ENCODE assay signal across 1 fruit fly cellular context in the genomic region with DNA sequence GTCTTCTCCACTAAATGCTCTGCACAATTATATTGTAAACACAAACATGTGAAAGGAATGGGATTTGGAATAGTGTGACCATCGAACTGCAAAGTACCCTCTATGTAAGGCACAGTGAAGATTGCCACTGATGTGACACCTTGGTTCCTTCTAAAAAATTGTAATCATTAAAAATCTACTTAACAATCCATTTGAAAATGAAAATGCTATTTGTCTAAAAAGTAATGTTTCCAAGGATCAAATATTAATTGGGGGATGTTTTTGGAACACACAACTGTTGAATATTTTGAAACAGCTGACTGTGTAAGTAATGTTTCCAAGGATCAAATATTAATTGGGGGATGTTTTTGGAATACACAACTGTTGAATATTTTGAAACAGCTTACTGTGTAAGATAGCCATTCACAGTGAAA.
TF ChIP-seq lines count a peak whose summit lies in the region.

A gene (minus strand): TSS at position 304 of the 413 bp plus-strand sequence.

TF ChIP-seq in whole organism, embryonic, 481 proteins besides CTCF, POLR2A, EP300 and RAD21 (continued from another document and continues in another):
- TF ChIP-seq CG12942 (GFP tag; optimal IDR thresholded peaks at IDR 0.05; lab: Kevin White, UChicago) (peak; percentile 50), CG16813 (GFP tag; IDR thresholded peaks at IDR 0.05; lab: Robert Waterston, UW; ENCODE audit: partially characterized antibody) (no peak), CG17328 (GFP tag; IDR thresholded peaks at IDR 0.05; lab: Robert Waterston, UW) (peak; percentile 66), CG17912 (GFP tag; optimal IDR thresholded peaks at IDR 0.05; lab: Kevin White, UChicago) (no peak), h (optimal IDR thresholded peaks at IDR 0.05; lab: Kevin White, UChicago) (no peak), nom (GFP tag; optimal IDR thresholded peaks at IDR 0.05; lab: Kevin White, UChicago) (peak; percentile 6), rib (GFP tag; IDR thresholded peaks at IDR 0.05; lab: Robert Waterston, UW) (no peak), Asciz (GFP tag; optimal IDR thresholded peaks at IDR 0.05; lab: Kevin White, UChicago) (no peak), lola (GFP tag; optimal IDR thresholded peaks at IDR 0.05; lab: Kevin White, UChicago) (peak in 1 of 3 experiments; percentile 49), CG10543 (GFP tag; optimal IDR thresholded peaks at IDR 0.05; lab: Kevin White, UChicago) (peak; percentile 14), Meics (GFP tag; optimal IDR thresholded peaks at IDR 0.05; lab: Kevin White, UChicago) (peak; percentile 60), CG10267 (tag; optimal IDR thresholded peaks at IDR 0.05; lab: Kevin White, UChicago) (peak; percentile 63), mam (GFP tag; optimal IDR thresholded peaks at IDR 0.05; lab: Kevin White, UChicago) (peak; percentile 64), wek (GFP tag; optimal IDR thresholded peaks at IDR 0.05; lab: Kevin White, UChicago) (peak; percentile 99), CG10431 (GFP tag; optimal IDR thresholded peaks at IDR 0.05; lab: Kevin White, UChicago) (no peak), Oli (tag; optimal IDR thresholded peaks at IDR 0.05; lab: Kevin White, UChicago) (peak; percentile 34), CG2202 (tag; optimal IDR thresholded peaks at IDR 0.05; lab: Kevin White, UChicago) (no peak), CG14710 (tag; optimal IDR thresholded peaks at IDR 0.05; lab: Kevin White, UChicago) (peak; percentile 67), Dfd (GFP tag; optimal IDR thresholded peaks at IDR 0.05; lab: Kevin White, UChicago) (no peak), CG1233 (GFP tag; optimal IDR thresholded peaks at IDR 0.05; lab: Kevin White, UChicago) (peak; percentile 44), CG3838 (GFP tag; optimal IDR thresholded peaks at IDR 0.05; lab: Kevin White, UChicago) (no peak), bcd (GFP tag; optimal IDR thresholded peaks at IDR 0.05; lab: Kevin White, UChicago) (peak; percentile 36), eyg (GFP tag; optimal IDR thresholded peaks at IDR 0.05; lab: Kevin White, UChicago) (no peak), ase (GFP tag; IDR thresholded peaks at IDR 0.05; lab: Robert Waterston, UW) (peak; percentile 68; the same call in 2 of the 3 replicates), stc (GFP tag; IDR thresholded peaks at IDR 0.05; lab: Robert Waterston, UW) (peak; percentile 65; the same call in 1 of the 2 replicates), CG12769 (tag; optimal IDR thresholded peaks at IDR 0.05; lab: Kevin White, UChicago) (peak; percentile 67), chm (GFP tag; IDR thresholded peaks at IDR 0.05; lab: Robert Waterston, UW) (peak; percentile 63; the same call in 1 of the 2 replicates), CG1792 (GFP tag; optimal IDR thresholded peaks at IDR 0.05; lab: Kevin White, UChicago) (peak; percentile 14), caup (GFP tag; optimal IDR thresholded peaks at IDR 0.05; lab: Kevin White, UChicago; ENCODE audit: severe bottlenecking) (no peak), Mes4 (GFP tag; optimal IDR thresholded peaks at IDR 0.05; lab: Kevin White, UChicago) (peak; percentile 32), CG13775 (GFP tag; optimal IDR thresholded peaks at IDR 0.05; lab: Kevin White, UChicago) (peak; percentile 46), ap (GFP tag; IDR thresholded peaks at IDR 0.05; lab: Robert Waterston, UW) (0 out of 2 replicates have a peak, but pooled peaks have one; percentile 42), nerfin-1 (tag; optimal IDR thresholded peaks at IDR 0.05; lab: Kevin White, UChicago) (peak; percentile 32), CG33213 (GFP tag; optimal IDR thresholded peaks at IDR 0.05; lab: Kevin White, UChicago) (peak; percentile 19), ab (GFP tag; optimal IDR thresholded peaks at IDR 0.05; lab: Kevin White, UChicago) (no peak), Stat92E (GFP tag; optimal IDR thresholded peaks at IDR 0.05; lab: Kevin White, UChicago) (no peak), cas (GFP tag; IDR thresholded peaks at IDR 0.05; lab: Robert Waterston, UW) (no peak), da (GFP tag; optimal IDR thresholded peaks at IDR 0.05; lab: Kevin White, UChicago) (no peak), run (tag; optimal IDR thresholded peaks at IDR 0.05; lab: Kevin White, UChicago) (no peak), nerfin-2 (GFP tag; IDR thresholded peaks at IDR 0.05; lab: Robert Waterston, UW; ENCODE audit: partially characterized antibody) (no peak), Med (GFP tag; lab: Kevin White, UChicago) (peak; percentile 94), lilli (GFP tag; optimal IDR thresholded peaks at IDR 0.05; lab: Kevin White, UChicago) (peak; percentile 77), Elba2 (GFP tag; optimal IDR thresholded peaks at IDR 0.05; lab: Kevin White, UChicago) (no peak), CG8290 (GFP tag; optimal IDR thresholded peaks at IDR 0.05; lab: Kevin White, UChicago) (peak; percentile 12), CG8290 (tag; optimal IDR thresholded peaks at IDR 0.05; lab: Kevin White, UChicago) (peak in 1 of 2 experiments; percentile 82), Bdp1 (GFP tag; optimal IDR thresholded peaks at IDR 0.05; lab: Kevin White, UChicago) (peak; percentile 0), CG10654 (GFP tag; optimal IDR thresholded peaks at IDR 0.05; lab: Kevin White, UChicago) (peak; percentile 46), tio (GFP tag; optimal IDR thresholded peaks at IDR 0.05; lab: Kevin White, UChicago) (no peak), B-H2 (GFP tag; optimal IDR thresholded peaks at IDR 0.05; lab: Kevin White, UChicago) (peak; percentile 19), CG9817 (tag; optimal IDR thresholded peaks at IDR 0.05; lab: Kevin White, UChicago) (peak; percentile 46), slou (GFP tag; optimal IDR thresholded peaks at IDR 0.05; lab: Kevin White, UChicago) (no peak), CG3065 (GFP tag; optimal IDR thresholded peaks at IDR 0.05; lab: Kevin White, UChicago) (no peak), CG3847 (GFP tag; IDR thresholded peaks at IDR 0.05; lab: Robert Waterston, UW) (peak; percentile 74), sens (GFP tag; lab: Kevin White, UChicago) (peak; percentile 91), mld (GFP tag; IDR thresholded peaks at IDR 0.05; lab: Robert Waterston, UW; ENCODE audit: partially characterized antibody) (no peak), chif (GFP tag; optimal IDR thresholded peaks at IDR 0.05; lab: Kevin White, UChicago) (peak; percentile 26 to 74), amos (GFP tag; IDR thresholded peaks at IDR 0.05; lab: Robert Waterston, UW; ENCODE audit: partially characterized antibody) (no peak), vvl (GFP tag; IDR thresholded peaks at IDR 0.05; lab: Robert Waterston, UW) (peak; percentile 83), Ravus (GFP tag; IDR thresholded peaks at IDR 0.05; lab: Robert Waterston, UW) (peak; percentile 7; the same call in 1 of the 2 replicates), salm (tag; optimal IDR thresholded peaks at IDR 0.05; lab: Kevin White, UChicago) (no peak), pros (GFP tag; optimal IDR thresholded peaks at IDR 0.05; lab: Kevin White, UChicago) (no peak), GATAe (GFP tag; conservative IDR thresholded peaks at IDR 0.05; lab: Robert Waterston, UW) (no peak), CG18619 (GFP tag; optimal IDR thresholded peaks at IDR 0.05; lab: Kevin White, UChicago) (peak; percentile 33), hb (GFP tag; IDR thresholded peaks at IDR 0.05; lab: Robert Waterston, UW; ENCODE audit: partially characterized antibody) (no peak), CrebB (tag; optimal IDR thresholded peaks at IDR 0.05; lab: Kevin White, UChicago) (no peak), wor (GFP tag; IDR thresholded peaks at IDR 0.05; lab: Robert Waterston, UW) (no peak), CG9932 (GFP tag; IDR thresholded peaks at IDR 0.05; lab: Robert Waterston, UW) (peak; percentile 79), CG4424 (GFP tag; optimal IDR thresholded peaks at IDR 0.05; lab: Kevin White, UChicago) (peak; percentile 45), Hsf (GFP tag; optimal IDR thresholded peaks at IDR 0.05; lab: Kevin White, UChicago) (peak; percentile 72), corto (GFP tag; optimal IDR thresholded peaks at IDR 0.05; lab: Kevin White, UChicago) (no peak), CG5180 (GFP tag; optimal IDR thresholded peaks at IDR 0.05; lab: Kevin White, UChicago) (no peak), nmo (GFP tag; optimal IDR thresholded peaks at IDR 0.05; lab: Kevin White, UChicago) (peak; percentile 57), Nf-YA (GFP tag; IDR thresholded peaks at IDR 0.05; lab: Robert Waterston, UW) (0 out of 2 replicates have a peak, but pooled peaks have one; percentile 31), bowl (GFP tag; IDR thresholded peaks at IDR 0.05; lab: Robert Waterston, UW) (peak; percentile 35; the same call in 1 of the 2 replicates), bigmax (GFP tag; optimal IDR thresholded peaks at IDR 0.05; lab: Kevin White, UChicago) (no peak), mirr (GFP tag; optimal IDR thresholded peaks at IDR 0.05; lab: Kevin White, UChicago) (no peak), CG4854 (GFP tag; optimal IDR thresholded peaks at IDR 0.05; lab: Kevin White, UChicago) (no peak), E2f2 (GFP tag; IDR thresholded peaks at IDR 0.05; lab: Robert Waterston, UW) (peak; percentile 30; the same call in 1 of the 2 replicates), ind (GFP tag; optimal IDR thresholded peaks at IDR 0.05; lab: Kevin White, UChicago) (peak; percentile 73), chinmo (GFP tag; IDR thresholded peaks at IDR 0.05; lab: Robert Waterston, UW; ENCODE audit: partially characterized antibody) (no peak), CG15011 (GFP tag; optimal IDR thresholded peaks at IDR 0.05; lab: Kevin White, UChicago) (no peak), CG12155 (GFP tag; optimal IDR thresholded peaks at IDR 0.05; lab: Kevin White, UChicago) (peak; percentile 65), sens-2 (GFP tag; IDR thresholded peaks at IDR 0.05; lab: Robert Waterston, UW) (no peak), CG8089 (GFP tag; optimal IDR thresholded peaks at IDR 0.05; lab: Kevin White, UChicago) (peak; percentile 52), Dek (tag; optimal IDR thresholded peaks at IDR 0.05; lab: Kevin White, UChicago) (peak; percentile 29), Adf1 (GFP tag; IDR thresholded peaks at IDR 0.05; lab: Robert Waterston, UW) (no peak), twi (tag; optimal IDR thresholded peaks at IDR 0.05; lab: Kevin White, UChicago) (peak; percentile 29), ro (GFP tag; IDR thresholded peaks at IDR 0.05; lab: Robert Waterston, UW) (no peak), en (GFP tag; optimal IDR thresholded peaks at IDR 0.05; lab: Kevin White, UChicago) (peak; percentile 47), fd3F (GFP tag; optimal IDR thresholded peaks at IDR 0.05; lab: Kevin White, UChicago) (no peak), CG10979 (tag; optimal IDR thresholded peaks at IDR 0.05; lab: Kevin White, UChicago) (peak; percentile 44), Dref (GFP tag; IDR thresholded peaks at IDR 0.05; lab: Robert Waterston, UW) (no peak), emc (GFP tag; optimal IDR thresholded peaks at IDR 0.05; lab: Kevin White, UChicago) (peak; percentile 35), CG34422 (GFP tag; IDR thresholded peaks at IDR 0.05; lab: Robert Waterston, UW) (peak; percentile 83), gem (tag; optimal IDR thresholded peaks at IDR 0.05; lab: Kevin White, UChicago) (peak; percentile 73), Chrac-16 (GFP tag; optimal IDR thresholded peaks at IDR 0.05; lab: Kevin White, UChicago) (peak; percentile 38), Dip2 (GFP tag; IDR thresholded peaks at IDR 0.05; lab: Robert Waterston, UW) (no peak), tap (tag; optimal IDR thresholded peaks at IDR 0.05; lab: Kevin White, UChicago) (no peak), CG8359 (GFP tag; optimal IDR thresholded peaks at IDR 0.05; lab: Kevin White, UChicago; ENCODE audit: borderline replicate concordance) (no peak), Ssrp (tag; optimal IDR thresholded peaks at IDR 0.05; lab: Kevin White, UChicago) (peak; percentile 41), Mad (GFP tag; optimal IDR thresholded peaks at IDR 0.05; lab: Kevin White, UChicago) (no peak), ttk (GFP tag; IDR thresholded peaks at IDR 0.05; lab: Robert Waterston, UW) (peak; percentile 78), CG15073 (GFP tag; optimal IDR thresholded peaks at IDR 0.05; lab: Kevin White, UChicago) (no peak), Hr3 (GFP tag; optimal IDR thresholded peaks at IDR 0.05; lab: Kevin White, UChicago) (peak; percentile 35), gsb-n (tag; optimal IDR thresholded peaks at IDR 0.05; lab: Kevin White, UChicago) (peak; percentile 36), Abd-B (GFP tag; optimal IDR thresholded peaks at IDR 0.05; lab: Kevin White, UChicago) (peak; percentile 39), CG1529 (GFP tag; optimal IDR thresholded peaks at IDR 0.05; lab: Kevin White, UChicago) (peak; percentile 1), CG18764 (GFP tag; optimal IDR thresholded peaks at IDR 0.05; lab: Kevin White, UChicago) (peak; percentile 47), CG13424 (tag; optimal IDR thresholded peaks at IDR 0.05; lab: Kevin White, UChicago) (peak; percentile 53), Ada2b (GFP tag; IDR thresholded peaks at IDR 0.05; lab: Robert Waterston, UW) (peak; percentile 57), Taf1 (GFP tag; IDR thresholded peaks at IDR 0.05; lab: Robert Waterston, UW) (peak; percentile 61; the same call in 1 of the 2 replicates), lov (optimal IDR thresholded peaks at IDR 0.05; lab: Kevin White, UChicago) (no peak), lov (GFP tag; IDR thresholded peaks at IDR 0.05; lab: Robert Waterston, UW) (0 out of 3 replicates have a peak, but pooled peaks have one; percentile 40), D (optimal IDR thresholded peaks at IDR 0.05; lab: Kevin White, UChicago) (no peak), D (GFP tag; optimal IDR thresholded peaks at IDR 0.05; lab: Kevin White, UChicago) (no peak), bbx (GFP tag; IDR thresholded peaks at IDR 0.05; lab: Robert Waterston, UW; ENCODE audit: partially characterized antibody) (no peak), HmgZ (tag; optimal IDR thresholded peaks at IDR 0.05; lab: Kevin White, UChicago) (peak; percentile 29), dmrt99B (tag; optimal IDR thresholded peaks at IDR 0.05; lab: Kevin White, UChicago) (no peak), sc (optimal IDR thresholded peaks at IDR 0.05; lab: Kevin White, UChicago) (no peak), sc (GFP tag; optimal IDR thresholded peaks at IDR 0.05; lab: Kevin White, UChicago) (no peak), CG7372 (GFP tag; IDR thresholded peaks at IDR 0.05; lab: Robert Waterston, UW) (peak; percentile 57; the same call in 1 of the 2 replicates), gcm2 (GFP tag; optimal IDR thresholded peaks at IDR 0.05; lab: Kevin White, UChicago) (no peak), cad (GFP tag; optimal IDR thresholded peaks at IDR 0.05; lab: Kevin White, UChicago) (no peak), Eip74EF (GFP tag; optimal IDR thresholded peaks at IDR 0.05; lab: Kevin White, UChicago) (no peak), CG7357 (GFP tag; IDR thresholded peaks at IDR 0.05; lab: Robert Waterston, UW) (peak; percentile 56; the same call in 1 of the 3 replicates), crc (GFP tag; optimal IDR thresholded peaks at IDR 0.05; lab: Kevin White, UChicago) (no peak), Ets65A (GFP tag; lab: Kevin White, UChicago) (peak; percentile 96)
